Worm (Caenorhabditis elegans): ENCODE data around the gene sec-16A.2.

DNA sequence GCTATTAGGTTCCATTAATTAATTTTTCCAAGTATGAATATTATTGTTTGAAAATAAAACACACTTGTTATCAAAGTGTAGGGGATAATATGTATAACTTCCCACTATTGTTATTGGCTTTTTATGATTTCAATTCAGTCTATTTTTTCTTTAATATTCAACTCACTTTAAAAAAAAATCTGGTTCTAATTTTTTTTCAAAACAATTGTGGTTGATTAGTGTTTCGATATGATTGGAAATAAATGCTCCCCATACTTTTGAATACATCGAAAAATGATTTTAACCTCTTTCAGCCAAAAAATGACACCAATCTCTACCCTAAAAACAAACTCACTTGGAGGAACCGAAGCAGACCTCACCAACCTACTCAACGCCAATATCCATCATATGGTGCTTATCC, 53.3 kb downstream of the sec-16A.2 start, which contains the start of gene F55E10.2:
- no peak for TF ChIP-seq zag-1 (tag; optimal IDR thresholded peaks at IDR 0.05)
- TF ChIP-seq ceh-90 (tag; optimal IDR thresholded peaks at IDR 0.05): no peak
- no peak for TF ChIP-seq nhr-12 (tag; optimal IDR thresholded peaks at IDR 0.05)

All from whole organism, L1 larva.